Fruit fly (Drosophila melanogaster): ENCODE results near the gene CG32485.

The CG32485 gene

DNA sequence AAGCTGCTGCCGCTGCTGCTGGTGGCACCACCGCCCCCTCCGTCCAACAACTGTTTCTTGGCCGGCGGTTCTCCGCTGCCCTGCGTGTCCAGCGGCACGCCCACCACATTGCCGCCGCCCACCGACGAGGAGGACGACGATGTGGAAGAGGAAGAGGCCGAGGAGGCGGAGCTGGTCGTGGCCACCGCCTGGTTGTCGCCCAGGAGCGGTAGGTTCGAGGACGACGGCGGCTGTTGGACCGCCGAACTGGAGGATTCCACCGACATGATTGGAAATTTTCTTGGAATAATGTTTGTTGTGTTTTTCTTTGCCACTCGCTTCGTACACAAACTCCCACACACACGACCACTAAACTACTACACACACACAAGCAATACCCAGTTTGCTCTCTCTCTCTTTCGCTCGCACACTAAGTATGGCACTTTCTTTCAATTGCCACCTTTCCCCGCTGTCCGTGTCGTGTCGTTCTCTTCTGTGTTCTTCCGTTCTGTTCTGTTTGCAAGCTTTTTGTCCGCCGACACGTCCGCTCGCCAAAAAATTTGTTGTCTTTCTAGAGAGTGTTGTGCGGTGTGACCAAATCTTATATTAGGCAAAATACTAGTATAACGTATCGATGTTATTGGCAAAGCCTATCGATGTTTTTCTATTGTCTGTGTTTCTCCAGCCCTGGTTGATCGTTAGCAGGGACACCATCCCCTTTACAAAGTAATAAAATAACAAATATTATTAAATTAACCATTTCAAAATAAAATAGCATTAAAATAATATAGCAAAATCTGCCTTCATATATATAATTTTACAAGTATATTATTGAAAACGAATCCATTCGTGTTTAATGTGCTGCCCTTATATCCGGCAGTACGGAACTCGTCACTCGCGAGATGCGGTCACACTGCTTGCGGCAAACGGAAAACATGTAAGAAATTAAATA is 20.4 kb downstream of the CG32485 start, which contains the start of the genes CG32486 and PAN3 (continued):
- no peak for TF ChIP-seq odd (GFP tag; optimal IDR thresholded peaks at IDR 0.05)
- no peak for TF ChIP-seq pum (GFP tag; optimal IDR thresholded peaks at IDR 0.05)
- TF ChIP-seq bcd (GFP tag; optimal IDR thresholded peaks at IDR 0.05), result peak; percentile 45
- TF ChIP-seq CG15479 (GFP tag; optimal IDR thresholded peaks at IDR 0.05), result no peak
- peak; percentile 51 for TF ChIP-seq stwl (tag; optimal IDR thresholded peaks at IDR 0.05)
- no peak for TF ChIP-seq CG14014 (GFP tag; IDR thresholded peaks at IDR 0.05)
- peak; percentile 83 for TF ChIP-seq CG7987 (GFP tag; optimal IDR thresholded peaks at IDR 0.05)
- TF ChIP-seq Dip2 (GFP tag; IDR thresholded peaks at IDR 0.05), result no peak
- peak; percentile 66 for TF ChIP-seq CG2712 (tag; optimal IDR thresholded peaks at IDR 0.05)
- peak; percentile 1 for TF ChIP-seq crc (GFP tag; optimal IDR thresholded peaks at IDR 0.05)
- TF ChIP-seq ap (GFP tag; IDR thresholded peaks at IDR 0.05), result no peak
- peak; percentile 72 for TF ChIP-seq nom (GFP tag; optimal IDR thresholded peaks at IDR 0.05)
- TF ChIP-seq pita (GFP tag; optimal IDR thresholded peaks at IDR 0.05), result peak; percentile 76
- no peak for TF ChIP-seq CG10462 (GFP tag; optimal IDR thresholded peaks at IDR 0.05)
- peak; percentile 42 for TF ChIP-seq CG2678 (tag; optimal IDR thresholded peaks at IDR 0.05)
- TF ChIP-seq CG8944 (GFP tag; optimal IDR thresholded peaks at IDR 0.05), result peak; percentile 6
- TF ChIP-seq so (GFP tag; IDR thresholded peaks at IDR 0.05), result no peak
- TF ChIP-seq Awh (GFP tag; IDR thresholded peaks at IDR 0.05), result peak; percentile 51; the same call in 1 of the 2 replicates
- TF ChIP-seq sima (GFP tag; optimal IDR thresholded peaks at IDR 0.05), result no peak
- no peak for TF ChIP-seq CG2889 (GFP tag; IDR thresholded peaks at IDR 0.05)
- peak; percentile 69 for TF ChIP-seq hbn (GFP tag; IDR thresholded peaks at IDR 0.05; ENCODE audit: partially characterized antibody)
- TF ChIP-seq seq (GFP tag; IDR thresholded peaks at IDR 0.05), result peak; percentile 57; the same call in 1 of the 2 replicates
- peak; percentile 22 for TF ChIP-seq btn (GFP tag; optimal IDR thresholded peaks at IDR 0.05)
- no peak for TF ChIP-seq lola (GFP tag; optimal IDR thresholded peaks at IDR 0.05)
- peak; percentile 66 for TF ChIP-seq ash1 (GFP tag; optimal IDR thresholded peaks at IDR 0.05)
- peak; percentile 48 for TF ChIP-seq Fer3 (tag; optimal IDR thresholded peaks at IDR 0.05)
- peak; percentile 76; the same call in 1 of the 2 replicates for TF ChIP-seq sna (GFP tag; IDR thresholded peaks at IDR 0.05; ENCODE audit: partially characterized antibody)
- TF ChIP-seq fu2 (GFP tag; optimal IDR thresholded peaks at IDR 0.05), result no peak
- TF ChIP-seq CG31441 (GFP tag; IDR thresholded peaks at IDR 0.05), result peak; percentile 41
- peak; percentile 9 for TF ChIP-seq Oli (tag; optimal IDR thresholded peaks at IDR 0.05)
- TF ChIP-seq Max (GFP tag; optimal IDR thresholded peaks at IDR 0.05), result peak; percentile 35
- peak; percentile 56 for TF ChIP-seq tna (GFP tag; IDR thresholded peaks at IDR 0.05; ENCODE audit: partially characterized antibody)
- peak; percentile 41 for TF ChIP-seq Xbp1 (GFP tag; optimal IDR thresholded peaks at IDR 0.05)
- peak; percentile 68 for TF ChIP-seq CG8924 (tag; optimal IDR thresholded peaks at IDR 0.05)
- no peak for TF ChIP-seq CG7745 (tag; optimal IDR thresholded peaks at IDR 0.05)
- peak; percentile 72 for TF ChIP-seq CG3847 (GFP tag; IDR thresholded peaks at IDR 0.05)
- peak; percentile 72 for TF ChIP-seq CG8290 (GFP tag; optimal IDR thresholded peaks at IDR 0.05)
- peak in 1 of 2 experiments; percentile 85 for TF ChIP-seq CG8290 (tag; optimal IDR thresholded peaks at IDR 0.05)
- no peak for TF ChIP-seq CG7556 (GFP tag; optimal IDR thresholded peaks at IDR 0.05)
- TF ChIP-seq Sry-δ (GFP tag; optimal IDR thresholded peaks at IDR 0.05), result peak; percentile 63
- TF ChIP-seq Kr (GFP tag; optimal IDR thresholded peaks at IDR 0.05), result no peak
- peak; percentile 70 for TF ChIP-seq CG15514 (GFP tag; optimal IDR thresholded peaks at IDR 0.05)
- TF ChIP-seq CG10147 (GFP tag; optimal IDR thresholded peaks at IDR 0.05), result peak; percentile 51
- TF ChIP-seq CG9609 (GFP tag; optimal IDR thresholded peaks at IDR 0.05), result no peak
- TF ChIP-seq sens-2 (GFP tag; IDR thresholded peaks at IDR 0.05), result no peak
- TF ChIP-seq CG10274 (GFP tag; optimal IDR thresholded peaks at IDR 0.05), result no peak
- TF ChIP-seq CG10979 (tag; optimal IDR thresholded peaks at IDR 0.05), result no peak
- TF ChIP-seq hth (optimal IDR thresholded peaks at IDR 0.05), result no peak

All from whole organism, embryonic.